Fruit fly (Drosophila melanogaster): ENCODE data around the gene Ac13E.

Gene Ac13E

DNA sequence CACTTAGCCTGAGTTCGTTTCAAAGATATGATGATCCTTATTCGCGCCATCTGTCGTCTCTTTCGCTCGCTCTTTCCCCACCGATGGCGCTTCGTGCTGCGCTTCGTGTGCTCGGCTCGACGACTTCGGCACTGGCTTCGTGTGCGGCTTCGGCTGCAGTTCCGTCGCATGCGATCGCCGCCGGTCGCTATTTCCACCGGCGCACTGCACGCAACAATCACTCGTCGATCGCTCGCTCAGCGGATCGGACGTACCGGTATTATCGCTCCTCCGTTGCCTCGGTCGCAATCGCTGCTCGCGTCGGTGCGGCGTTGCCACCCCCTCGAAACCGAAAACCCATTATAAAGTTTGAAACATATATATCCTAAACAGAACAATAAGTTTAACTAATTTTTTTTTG is 55.3 kb downstream of the Ac13E start (continued):
- TF ChIP-seq dac (GFP tag; optimal IDR thresholded peaks at IDR 0.05) = no peak
- peak; percentile 34 for TF ChIP-seq topi (GFP tag; optimal IDR thresholded peaks at IDR 0.05)
- TF ChIP-seq CG8319 (GFP tag; optimal IDR thresholded peaks at IDR 0.05) = no peak
- TF ChIP-seq Eip78C (GFP tag) = peak; percentile 72
- TF ChIP-seq fd85E (GFP tag; optimal IDR thresholded peaks at IDR 0.05) = no peak
- peak; percentile 42 for TF ChIP-seq CG6808 (GFP tag; optimal IDR thresholded peaks at IDR 0.05)
- TF ChIP-seq CG6276 (GFP tag; optimal IDR thresholded peaks at IDR 0.05) = no peak
- TF ChIP-seq CG11294 (GFP tag; IDR thresholded peaks at IDR 0.05) = no peak
- TF ChIP-seq fkh (GFP tag; optimal IDR thresholded peaks at IDR 0.05) = peak; percentile 35
- no peak for TF ChIP-seq fd59A (GFP tag; optimal IDR thresholded peaks at IDR 0.05)
- peak; percentile 58 for TF ChIP-seq vri (GFP tag; optimal IDR thresholded peaks at IDR 0.05)
- TF ChIP-seq pdm3 (GFP tag; optimal IDR thresholded peaks at IDR 0.05) = peak; percentile 14
- TF ChIP-seq Eip93F (GFP tag; optimal IDR thresholded peaks at IDR 0.05) = no peak
- TF ChIP-seq CG32006 (GFP tag; optimal IDR thresholded peaks at IDR 0.05) = no peak
- TF ChIP-seq CG31627 (GFP tag; optimal IDR thresholded peaks at IDR 0.05) = peak; percentile 4
- no peak for TF ChIP-seq CG34406 (GFP tag; optimal IDR thresholded peaks at IDR 0.05)
- TF ChIP-seq net (GFP tag; optimal IDR thresholded peaks at IDR 0.05) = peak; percentile 45
- TF ChIP-seq CG11762 (GFP tag; optimal IDR thresholded peaks at IDR 0.05; ENCODE audit: insufficient read depth) = no peak
- no peak for TF ChIP-seq Sox15 (GFP tag; optimal IDR thresholded peaks at IDR 0.05)
- no peak for TF ChIP-seq Blimp-1 (GFP tag; optimal IDR thresholded peaks at IDR 0.05)
- no peak for TF ChIP-seq spab (GFP tag; optimal IDR thresholded peaks at IDR 0.05)
- no peak for TF ChIP-seq CG3032 (tag; optimal IDR thresholded peaks at IDR 0.05)
- TF ChIP-seq OdsH (GFP tag; optimal IDR thresholded peaks at IDR 0.05) = no peak
- peak; percentile 23 for TF ChIP-seq lz (GFP tag; optimal IDR thresholded peaks at IDR 0.05)
- peak; percentile 37 for TF ChIP-seq esn (GFP tag; optimal IDR thresholded peaks at IDR 0.05)
- peak; percentile 70 for TF ChIP-seq CG1621 (tag; optimal IDR thresholded peaks at IDR 0.05)
- peak; percentile 46 for TF ChIP-seq Sox102F (GFP tag; optimal IDR thresholded peaks at IDR 0.05)
- no peak for TF ChIP-seq cyc (GFP tag; optimal IDR thresholded peaks at IDR 0.05)
- peak; percentile 18 for TF ChIP-seq Ets96B (tag; optimal IDR thresholded peaks at IDR 0.05)
- no peak for TF ChIP-seq acj6 (GFP tag; optimal IDR thresholded peaks at IDR 0.05)
- TF ChIP-seq Hr4 (GFP tag; optimal IDR thresholded peaks at IDR 0.05) = no peak
- peak; percentile 9 for TF ChIP-seq CG10669 (GFP tag; optimal IDR thresholded peaks at IDR 0.05)

DNA sequence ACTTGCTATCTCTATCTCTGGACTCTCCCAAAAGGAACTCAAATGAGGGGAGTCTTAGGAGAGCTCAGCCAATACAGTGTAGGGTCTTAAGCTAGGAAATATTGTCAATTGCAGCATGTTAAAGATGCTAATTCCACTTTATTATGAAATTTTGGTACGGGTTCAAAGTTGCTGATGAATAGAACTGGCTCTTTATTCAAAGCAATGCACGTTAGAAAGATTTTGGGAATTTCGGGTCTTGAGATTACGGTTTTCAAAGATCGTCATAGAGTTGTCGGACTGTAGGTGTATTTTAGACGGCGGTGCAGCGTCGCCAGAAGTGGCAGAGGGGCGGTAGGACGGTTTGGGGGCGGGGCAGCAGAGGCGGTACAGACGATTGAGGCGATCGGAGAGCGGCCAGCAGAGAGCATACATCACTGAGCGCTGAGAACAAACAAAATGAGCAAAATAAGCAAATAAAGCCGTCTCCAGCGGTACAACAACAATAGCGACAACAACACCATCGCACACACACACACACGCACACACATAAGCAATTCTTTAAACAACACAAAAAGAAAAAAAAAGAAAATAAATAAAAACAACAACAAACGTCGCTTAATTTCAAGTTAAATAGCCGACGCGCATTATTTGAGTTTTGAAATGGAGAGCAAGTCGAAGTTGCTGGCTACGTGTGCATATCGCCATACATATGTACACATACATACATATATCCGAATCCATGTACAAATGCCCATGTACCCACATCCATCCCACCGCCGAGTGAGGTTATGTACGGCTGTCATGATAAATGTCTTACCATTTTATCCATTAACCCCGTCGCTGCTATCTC is 56.4 kb downstream of the Ac13E start:
- peak; percentile 30; the same call in 2 of the 3 replicates for TF ChIP-seq CG6163 (GFP tag; IDR thresholded peaks at IDR 0.05)
- no peak for TF ChIP-seq Hr38 (GFP tag; optimal IDR thresholded peaks at IDR 0.05)
- no peak for TF ChIP-seq Gug (GFP tag; IDR thresholded peaks at IDR 0.05)
- TF ChIP-seq Hr4 (GFP tag; optimal IDR thresholded peaks at IDR 0.05) = no peak
- TF ChIP-seq Eip78C (GFP tag) = peak; percentile 71
- TF ChIP-seq CG16779 (tag; optimal IDR thresholded peaks at IDR 0.05) = peak; percentile 5
- TF ChIP-seq svp (GFP tag) = no peak
- no peak for TF ChIP-seq CG3032 (tag; optimal IDR thresholded peaks at IDR 0.05)
- TF ChIP-seq fkh (GFP tag; optimal IDR thresholded peaks at IDR 0.05) = peak; percentile 94
- TF ChIP-seq ss (GFP tag; optimal IDR thresholded peaks at IDR 0.05) = peak in 1 of 2 experiments; percentile 41
- TF ChIP-seq CG32006 (GFP tag; optimal IDR thresholded peaks at IDR 0.05) = peak; percentile 10
- no peak for TF ChIP-seq CG6276 (GFP tag; optimal IDR thresholded peaks at IDR 0.05)
- TF ChIP-seq dac (GFP tag; optimal IDR thresholded peaks at IDR 0.05) = no peak
- no peak for TF ChIP-seq eg (GFP tag; IDR thresholded peaks at IDR 0.05)
- no peak for TF ChIP-seq CG6808 (GFP tag; optimal IDR thresholded peaks at IDR 0.05)
- TF ChIP-seq Eip75B (GFP tag; optimal IDR thresholded peaks at IDR 0.05) = no peak
- TF ChIP-seq salr (GFP tag; optimal IDR thresholded peaks at IDR 0.05) = no peak

All from whole organism, prepupa.